Worm (Caenorhabditis elegans): Measurements from ENCODE around the gene olrn-1.
A peak's percentile ranks its signal among the peaks of the same experiment; 100 is the strongest.

Gene olrn-1

ce11 chrX:15492759-15493158 is 44.7 kb upstream of the olrn-1 start (continued):
- TF ChIP-seq R02D3.7 (tag; optimal IDR thresholded peaks at IDR 0.05): no peak
- no peak for TF ChIP-seq sdz-12 (GFP tag; optimal IDR thresholded peaks at IDR 0.05)
- no peak for TF ChIP-seq F44E2.7 (GFP tag; IDR thresholded peaks at IDR 0.05)
- no peak for TF ChIP-seq ceh-82 (tag; optimal IDR thresholded peaks at IDR 0.05)
- TF ChIP-seq daf-19 (GFP tag; conservative IDR thresholded peaks at IDR 0.05): no peak
- peak; percentile 75 for TF ChIP-seq egl-43 (GFP tag; IDR thresholded peaks at IDR 0.05)
- TF ChIP-seq php-3 (GFP tag; IDR thresholded peaks at IDR 0.05): no peak
- no peak for TF ChIP-seq unc-62 (GFP tag; optimal IDR thresholded peaks at IDR 0.05 in 1 of 2)
- no peak for TF ChIP-seq unc-62 (tag; optimal IDR thresholded peaks at IDR 0.05)
- no peak for TF ChIP-seq lin-15B (tag; optimal IDR thresholded peaks at IDR 0.05)
- no peak for TF ChIP-seq D1046.2 (GFP tag; IDR thresholded peaks at IDR 0.05)
- peak; percentile 50 for TF ChIP-seq nhr-6 (tag; optimal IDR thresholded peaks at IDR 0.05)
- TF ChIP-seq daf-12 (tag; optimal IDR thresholded peaks at IDR 0.05): no peak
- peak; percentile 69 for TF ChIP-seq dpl-1 (GFP tag; optimal IDR thresholded peaks at IDR 0.05)
- TF ChIP-seq attf-4 (tag; optimal IDR thresholded peaks at IDR 0.05): no peak
- no peak for TF ChIP-seq ceh-32 (tag; optimal IDR thresholded peaks at IDR 0.05; ENCODE audit: poor library complexity)
- no peak for TF ChIP-seq Y105C5A.15 (GFP tag; IDR thresholded peaks at IDR 0.05)
- peak; percentile 50; the same call in 1 of the 2 replicates for TF ChIP-seq mxl-2 (GFP tag; conservative IDR thresholded peaks at IDR 0.05)
- TF ChIP-seq F10B5.3 (tag; optimal IDR thresholded peaks at IDR 0.05): no peak
- no peak for TF ChIP-seq ZK546.5 (tag; optimal IDR thresholded peaks at IDR 0.05)
- no peak for TF ChIP-seq snpc-4 (tag; optimal IDR thresholded peaks at IDR 0.05)
- TF ChIP-seq spr-3 (GFP tag; optimal IDR thresholded peaks at IDR 0.05): no peak
- TF ChIP-seq mxl-3 (GFP tag; optimal IDR thresholded peaks at IDR 0.05): peak; percentile 87
- no peak for TF ChIP-seq lim-7 (GFP tag; IDR thresholded peaks at IDR 0.05)
- peak; percentile 76 for TF ChIP-seq nhr-28 (tag; optimal IDR thresholded peaks at IDR 0.05)
- peak; percentile 26 for TF ChIP-seq ztf-7 (tag; optimal IDR thresholded peaks at IDR 0.05)
- no peak for TF ChIP-seq gei-8 (GFP tag; optimal IDR thresholded peaks at IDR 0.05)
- peak; percentile 57; the same call in 1 of the 2 replicates for TF ChIP-seq lin-1 (GFP tag; IDR thresholded peaks at IDR 0.05)
- peak; percentile 92 for TF ChIP-seq dmd-6 (GFP tag; IDR thresholded peaks at IDR 0.05)
- TF ChIP-seq dmd-8 (GFP tag; IDR thresholded peaks at IDR 0.05): no peak
- TF ChIP-seq mep-1 (tag; optimal IDR thresholded peaks at IDR 0.05): peak; percentile 92
- TF ChIP-seq ceh-28 (tag; optimal IDR thresholded peaks at IDR 0.05): peak; percentile 1
- peak; percentile 81; the same call in 1 of the 2 replicates for TF ChIP-seq nhr-42 (GFP tag; IDR thresholded peaks at IDR 0.05)
- TF ChIP-seq F49E8.2 (tag; optimal IDR thresholded peaks at IDR 0.05; ENCODE audit: borderline replicate concordance): no peak
- TF ChIP-seq mdl-1 (tag; optimal IDR thresholded peaks at IDR 0.05): peak; percentile 37 to 86
- peak; percentile 84 for TF ChIP-seq saeg-2 (GFP tag; IDR thresholded peaks at IDR 0.05)
- no peak for TF ChIP-seq zip-11 (GFP tag; IDR thresholded peaks at IDR 0.05)
- TF ChIP-seq hif-1 (tag; optimal IDR thresholded peaks at IDR 0.05): peak in 1 of 2 experiments; percentile 55
- peak; percentile 61 for TF ChIP-seq nhr-102 (tag; optimal IDR thresholded peaks at IDR 0.05)
- TF ChIP-seq nhr-48 (tag; optimal IDR thresholded peaks at IDR 0.05): peak; percentile 65
- peak; percentile 4 for TF ChIP-seq ama-1 (optimal IDR thresholded peaks at IDR 0.05)
- TF ChIP-seq unc-39 (tag; optimal IDR thresholded peaks at IDR 0.05): no peak
- no peak for TF ChIP-seq snpc-1.2 (GFP tag; IDR thresholded peaks at IDR 0.05)
- TF ChIP-seq spr-1 (tag; optimal IDR thresholded peaks at IDR 0.05): peak; percentile 65
- TF ChIP-seq hmg-1.1 (GFP tag; IDR thresholded peaks at IDR 0.05): peak; percentile 89
- no peak for TF ChIP-seq aly-2 (tag; optimal IDR thresholded peaks at IDR 0.05)
- TF ChIP-seq ctbp-1 (GFP tag; IDR thresholded peaks at IDR 0.05): peak; percentile 80
- TF ChIP-seq dve-1 (tag; optimal IDR thresholded peaks at IDR 0.05; ENCODE audit: insufficient read depth): peak; percentile 94
- TF ChIP-seq F26F4.8 (GFP tag; conservative IDR thresholded peaks at IDR 0.05): no peak
- no peak for TF ChIP-seq zfp-2 (tag; optimal IDR thresholded peaks at IDR 0.05)
- TF ChIP-seq lin-13 (GFP tag; optimal IDR thresholded peaks at IDR 0.05): peak; percentile 90
- TF ChIP-seq tra-1 (GFP tag; IDR thresholded peaks at IDR 0.05): no peak
- TF ChIP-seq ces-1 (GFP tag; optimal IDR thresholded peaks at IDR 0.05): peak; percentile 12

Data from whole organism, L4 larva.